Worm (Caenorhabditis elegans): Measurements from ENCODE around the gene vhl-1.

DNA sequence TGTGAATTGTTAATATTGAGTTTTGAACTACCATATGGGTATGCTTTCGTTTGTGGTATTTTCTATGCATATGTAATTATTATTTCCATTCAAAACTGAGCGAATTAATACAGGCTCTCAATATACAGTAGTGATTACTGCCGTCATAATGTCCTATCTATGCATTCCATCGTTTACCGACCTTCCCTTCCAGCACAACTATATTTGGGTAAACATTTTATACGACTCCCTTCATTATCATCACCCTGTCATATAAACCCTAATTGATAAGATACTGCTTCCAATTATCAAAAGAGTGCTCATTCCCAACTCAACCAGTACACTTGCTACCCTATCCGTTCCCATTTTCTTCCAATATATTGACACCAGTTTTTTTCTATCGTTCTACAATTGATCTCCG, 17.2 kb upstream of the vhl-1 start:
- TF ChIP-seq ztf-11 (tag; optimal IDR thresholded peaks at IDR 0.05), result no peak
- TF ChIP-seq hlh-1 (tag; optimal IDR thresholded peaks at IDR 0.05), result no peak
- no peak for TF ChIP-seq pha-4 (tag; optimal IDR thresholded peaks at IDR 0.05)
- no peak for TF ChIP-seq mab-5 (tag; optimal IDR thresholded peaks at IDR 0.05)

Measured in whole organism, mixed stage, embryonic.